Fruit fly (Drosophila melanogaster) whole organism, wandering third instar larva: Measurements from ENCODE around the gene Prdm13.
A peak's percentile ranks its signal among the peaks of the same experiment; 100 is the strongest.

Experiments used
- Abd-B ChIP-seq: fragments of >200 bp; optimal IDR thresholded peaks from 2 replicates; lab custom pipeline; 2017; ENCODE audit warnings: missing biosample characterization, missing genetic modification characterization
- CG32264 ChIP-seq: fragments of 200-800 bp; sonication (Bioruptor generic); optimal IDR thresholded peaks from 2 replicates; lab custom pipeline; 2016; ENCODE audit warnings: missing biosample characterization, missing genetic modification characterization
- CG9705 ChIP-seq: fragments of 200-800 bp; sonication (Bioruptor generic); optimal IDR thresholded peaks from 2 replicates; lab custom pipeline; 2018; ENCODE audit warnings: missing biosample characterization, mild to moderate bottlenecking, missing genetic modification characterization
- CrebA ChIP-seq: fragments of 200-800 bp; sonication (Bioruptor generic); optimal IDR thresholded peaks from 2 replicates; lab custom pipeline; 2016; ENCODE audit warnings: missing biosample characterization, mild to moderate bottlenecking, missing genetic modification characterization, borderline replicate concordance
- Dfd ChIP-seq: fragments of >200 bp; optimal IDR thresholded peaks from 2 replicates; lab custom pipeline; 2017; ENCODE audit warnings: missing biosample characterization, missing genetic modification characterization
- Dif ChIP-seq: fragments of 200-275, 200-300 bp; sonication (Bioruptor generic); optimal IDR thresholded peaks from 2 replicates; lab custom pipeline; 2018; ENCODE audit warnings: missing biosample characterization, missing genetic modification characterization; ENCODE audit not compliant: partially characterized antibody
- GATAd ChIP-seq: sonication (Bioruptor generic); optimal IDR thresholded peaks from 2 replicates; lab custom pipeline; 2016; ENCODE audit warnings: missing biosample characterization, missing genetic modification characterization
- HLH106 ChIP-seq: fragments of 200-800 bp; optimal IDR thresholded peaks from 3 replicates; lab custom pipeline; 2019; ENCODE audit warnings: missing biosample characterization, mild to moderate bottlenecking, missing genetic modification characterization, moderate library complexity
- Hnf4 ChIP-seq: fragments of 200-800 bp; sonication (Bioruptor generic); optimal IDR thresholded peaks from 2 replicates; lab custom pipeline; 2016; ENCODE audit warnings: missing biosample characterization, mild to moderate bottlenecking, missing genetic modification characterization
- Hr78 ChIP-seq: fragments of >200 bp; optimal IDR thresholded peaks from 2 replicates; lab custom pipeline; 2017; ENCODE audit warnings: missing biosample characterization, missing genetic modification characterization
- Hr83 ChIP-seq: fragments of 200-300 bp; sonication (Bioruptor generic); optimal IDR thresholded peaks from 2 replicates; lab custom pipeline; 2016; ENCODE audit warnings: missing biosample characterization, mild to moderate bottlenecking, missing genetic modification characterization, moderate library complexity; ENCODE audit not compliant: poor library complexity, severe bottlenecking
- Jra ChIP-seq: sonication (Bioruptor generic); optimal IDR thresholded peaks from 2 replicates; lab custom pipeline; 2016; ENCODE audit warnings: missing biosample characterization, missing genetic modification characterization
- Mio ChIP-seq: sonication (Bioruptor generic); optimal IDR thresholded peaks from 2 replicates; lab custom pipeline; 2016; ENCODE audit warnings: missing biosample characterization, missing genetic modification characterization
- Myc ChIP-seq: fragments of >200 bp; optimal IDR thresholded peaks from 2 replicates; lab custom pipeline; 2017
- N ChIP-seq: fragments of >200 bp; optimal IDR thresholded peaks from 2 replicates; lab custom pipeline; 2018; ENCODE audit warnings: missing biosample characterization, missing external identifiers, missing genetic modification characterization
- OdsH ChIP-seq: fragments of 200-800 bp; sonication (Bioruptor generic); optimal IDR thresholded peaks from 2 replicates; lab custom pipeline; 2016; ENCODE audit warnings: missing biosample characterization, mild to moderate bottlenecking, missing genetic modification characterization
- Rel ChIP-seq, 2 experiments: fragments of 200-800 bp; sonication (Bioruptor generic) in 1 of 2; optimal IDR thresholded peaks; 2 replicates in 1 of 2; 3 replicates in 1 of 2; lab custom pipeline; 2016 to 2019; ENCODE audit warnings: mild to moderate bottlenecking in 2 of 2, missing biosample characterization in 2 of 2, missing genetic modification characterization in 2 of 2, moderate library complexity in 1 of 2
- Sp1 ChIP-seq: fragments of 200-800 bp; sonication (Bioruptor generic); optimal IDR thresholded peaks from 3 replicates; lab custom pipeline; 2019; ENCODE audit warnings: missing biosample characterization, mild to moderate bottlenecking, missing genetic modification characterization, moderate library complexity
- Vsx2 ChIP-seq: fragments of 200-300, 225-300 bp; sonication (Bioruptor generic); optimal IDR thresholded peaks from 2 replicates; lab custom pipeline; 2018; ENCODE audit warnings: missing biosample characterization, missing genetic modification characterization; ENCODE audit not compliant: partially characterized antibody
- br ChIP-seq: fragments of 200-800 bp; sonication (Bioruptor generic); optimal IDR thresholded peaks from 2 replicates; lab custom pipeline; 2016; ENCODE audit warnings: missing biosample characterization, missing genetic modification characterization
- brk ChIP-seq: fragments of 200-800 bp; sonication (Bioruptor generic); optimal IDR thresholded peaks from 2 replicates; lab custom pipeline; 2016; ENCODE audit warnings: missing biosample characterization, mild to moderate bottlenecking, missing genetic modification characterization
- dl ChIP-seq, 2 experiments: fragments of 175-275, 200-275 bp in 1 of 2; fragments of 200-275 bp in 1 of 2; sonication (Bioruptor generic); optimal IDR thresholded peaks; lab custom pipeline; 2018; ENCODE audit warnings: mild to moderate bottlenecking in 2 of 2, missing biosample characterization in 2 of 2, missing genetic modification characterization in 2 of 2, moderate library complexity in 2 of 2; ENCODE audit not compliant: partially characterized antibody in 2 of 2, insufficient read depth in 1 of 2
- dmrt93B ChIP-seq: fragments of 200-800 bp; sonication (Bioruptor generic); optimal IDR thresholded peaks from 2 replicates; lab custom pipeline; 2018; ENCODE audit warnings: missing biosample characterization, mild to moderate bottlenecking, missing genetic modification characterization
- dsf ChIP-seq: sonication (Bioruptor generic); optimal IDR thresholded peaks from 2 replicates; lab custom pipeline; 2016; ENCODE audit warnings: missing biosample characterization, missing genetic modification characterization, borderline replicate concordance
- ey ChIP-seq: fragments of 200-800 bp; sonication (Bioruptor generic); optimal IDR thresholded peaks from 2 replicates; lab custom pipeline; 2016; ENCODE audit warnings: missing biosample characterization, missing genetic modification characterization
- foxo ChIP-seq, 2 experiments: fragments of 200-800 bp; sonication (Bioruptor generic); optimal IDR thresholded peaks; 2 replicates in 1 of 2; 3 replicates in 1 of 2; lab custom pipeline; 2016 to 2017; ENCODE audit warnings: missing biosample characterization in 2 of 2, missing genetic modification characterization in 2 of 2
- fru ChIP-seq: fragments of 200-800 bp; sonication (Bioruptor generic); optimal IDR thresholded peaks from 3 replicates; lab custom pipeline; 2016; ENCODE audit warnings: missing biosample characterization, mild to moderate bottlenecking, missing genetic modification characterization
- h ChIP-seq: fragments of 200-800 bp; sonication (Bioruptor generic); optimal IDR thresholded peaks from 3 replicates; lab custom pipeline; 2016; ENCODE audit warnings: missing biosample characterization, mild to moderate bottlenecking, missing genetic modification characterization
- jim ChIP-seq: fragments of 175-275, 200-325 bp; sonication (Bioruptor generic); optimal IDR thresholded peaks from 2 replicates; lab custom pipeline; 2016; ENCODE audit warnings: missing biosample characterization, mild to moderate bottlenecking, missing genetic modification characterization
- lola ChIP-seq: fragments of >200 bp; optimal IDR thresholded peaks from 2 replicates; lab custom pipeline; 2017; ENCODE audit warnings: missing biosample characterization, missing genetic modification characterization
- pan ChIP-seq: fragments of >200 bp; optimal IDR thresholded peaks from 2 replicates; lab custom pipeline; 2017
- psq ChIP-seq: fragments of 200-800 bp; sonication (Bioruptor generic); optimal IDR thresholded peaks from 3 replicates; lab custom pipeline; 2017; ENCODE audit warnings: missing biosample characterization, mild to moderate bottlenecking, missing genetic modification characterization, moderate library complexity
- rgr ChIP-seq: fragments of 200-800 bp; sonication (Bioruptor generic); optimal IDR thresholded peaks from 3 replicates; lab custom pipeline; 2016; ENCODE audit warnings: missing biosample characterization, mild to moderate bottlenecking, missing genetic modification characterization
- sage ChIP-seq: fragments of 200-800 bp; sonication (Bioruptor generic); optimal IDR thresholded peaks from 2 replicates; lab custom pipeline; 2016; ENCODE audit warnings: missing biosample characterization, mild to moderate bottlenecking, missing genetic modification characterization
- sv ChIP-seq: fragments of 200-800 bp; sonication (Bioruptor generic); optimal IDR thresholded peaks from 3 replicates; lab custom pipeline; 2016; ENCODE audit warnings: missing biosample characterization, missing genetic modification characterization
- tai ChIP-seq: sonication (Bioruptor generic); optimal IDR thresholded peaks from 2 replicates; lab custom pipeline; 2016; ENCODE audit warnings: missing biosample characterization, missing genetic modification characterization
- usp ChIP-seq: fragments of >200 bp; optimal IDR thresholded peaks from 2 replicates; lab custom pipeline; 2017; ENCODE audit warnings: missing biosample characterization, missing genetic modification characterization
- woc ChIP-seq: sonication (Bioruptor generic); optimal IDR thresholded peaks from 2 replicates; lab custom pipeline; 2016; ENCODE audit warnings: missing biosample characterization, mild to moderate bottlenecking, missing genetic modification characterization

Gene Prdm13

DNA sequence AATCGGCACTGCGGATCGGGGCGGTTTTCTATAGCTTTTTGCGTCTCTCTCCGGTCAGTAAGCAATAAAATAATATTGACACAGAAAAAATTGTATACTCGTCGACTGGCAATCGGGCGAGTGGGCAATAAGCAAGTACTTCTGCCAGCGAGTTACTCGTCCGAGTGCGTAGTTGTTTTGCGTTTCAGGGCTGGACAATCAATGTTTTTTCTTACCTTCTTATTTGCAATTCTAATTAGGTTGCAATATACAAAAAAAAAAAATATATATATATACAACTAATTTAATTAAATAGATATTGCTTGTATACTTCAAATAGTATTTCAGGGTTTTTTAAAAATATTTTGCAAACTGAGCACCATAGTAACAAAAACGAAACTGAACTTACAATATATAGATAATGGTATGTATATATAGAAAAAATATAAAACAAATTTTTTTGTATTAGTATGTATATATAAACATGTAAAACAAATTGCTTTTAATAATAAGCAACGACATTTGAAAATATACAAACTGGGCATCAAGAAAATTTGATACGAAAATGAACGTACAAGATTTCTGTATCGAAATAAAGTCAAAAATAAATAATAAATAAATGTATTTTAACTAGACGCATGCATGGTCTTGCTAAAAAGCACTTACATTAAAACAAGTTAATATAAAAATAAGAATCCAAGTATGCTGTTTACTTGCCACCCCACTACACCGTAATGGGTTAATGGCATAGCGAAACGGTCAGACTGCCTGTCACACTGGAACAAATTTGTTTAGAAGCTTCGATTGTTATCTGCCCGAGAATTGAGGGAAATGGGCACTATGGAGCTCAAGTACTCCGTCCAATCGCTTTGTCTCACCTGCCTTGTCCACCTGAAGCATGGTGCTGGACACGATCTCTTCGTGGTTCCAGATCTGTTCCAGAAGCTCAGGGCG, 26.3 kb downstream of the Prdm13 start, which contains the start of the genes D19A and CG7386 (continued):
- TF ChIP-seq Hnf4 (GFP tag; lab: Kevin White, UChicago) (peak; percentile 66), dmrt93B (GFP tag; lab: Kevin White, UChicago) (no peak)

DNA sequence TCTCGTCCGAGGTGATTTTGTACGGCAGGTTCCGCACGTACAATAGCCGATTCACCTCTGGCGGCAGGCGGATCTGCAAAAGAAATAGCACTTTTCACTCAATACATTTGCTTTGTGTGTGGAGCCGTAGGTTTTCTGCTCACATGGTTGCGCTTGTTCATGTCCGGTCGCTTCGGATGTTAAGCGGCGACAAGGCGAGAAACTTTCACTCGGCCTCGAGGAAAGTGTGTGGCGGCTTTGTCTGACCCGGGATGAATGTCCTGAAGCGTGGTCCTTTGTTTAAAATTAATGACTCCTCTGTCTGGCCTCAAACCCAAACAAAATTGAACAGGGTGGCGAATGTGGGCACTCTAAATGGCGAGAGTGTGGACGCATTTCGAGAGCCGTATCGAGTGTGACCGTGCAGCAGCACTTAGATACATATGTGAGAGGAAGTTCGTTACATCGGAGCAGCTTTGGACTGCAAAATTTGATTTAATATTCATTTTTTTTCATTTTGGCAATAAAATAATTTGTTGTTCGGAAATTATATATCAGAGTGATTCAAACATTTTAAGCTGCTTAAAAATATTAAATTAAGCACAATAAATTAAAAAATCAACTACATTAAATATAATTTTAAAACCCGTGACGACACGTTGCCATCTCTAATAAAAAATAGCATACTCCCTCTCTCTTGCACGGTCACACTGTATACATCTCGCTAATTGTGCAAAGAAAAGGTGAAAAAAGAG, 30.1 kb downstream of the Prdm13 start, which contains the start of the genes Sf3b6 and Tnpo:
Gene Sf3b6, minus strand, starts transcription at position 358 of the 734 bp plus-strand sequence.
Gene Tnpo, plus strand, starts transcription at position 659 of the 734 bp plus-strand sequence.
- TF ChIP-seq foxo (GFP tag; optimal IDR thresholded peaks at IDR 0.05; lab: Kevin White, UChicago), result peak in 1 of 2 experiments; percentile 88
- TF ChIP-seq Mio (GFP tag; lab: Kevin White, UChicago), result no peak
- TF ChIP-seq Hnf4 (GFP tag; lab: Kevin White, UChicago), result peak; percentile 73
- TF ChIP-seq sv (GFP tag; lab: Kevin White, UChicago), result peak; percentile 78
- TF ChIP-seq br (GFP tag; lab: Kevin White, UChicago), result no peak
- TF ChIP-seq Hr78 (GFP tag; lab: Kevin White, UChicago), result no peak
- no peak for TF ChIP-seq jim (GFP tag; lab: Kevin White, UChicago)
- no peak for TF ChIP-seq Abd-B (GFP tag; lab: Kevin White, UChicago)
- TF ChIP-seq rgr, result peak; percentile 86
- TF ChIP-seq tai (GFP tag; lab: Kevin White, UChicago), result no peak
- TF ChIP-seq fru (GFP tag; lab: Kevin White, UChicago), result no peak
- TF ChIP-seq OdsH, result peak; percentile 80
- TF ChIP-seq psq (GFP tag; lab: Kevin White, UChicago), result peak; percentile 83
- peak; percentile 87 for TF ChIP-seq h
- TF ChIP-seq ey (GFP tag; lab: Kevin White, UChicago), result peak; percentile 80
- no peak for TF ChIP-seq CG32264 (GFP tag; lab: Kevin White, UChicago)
- TF ChIP-seq Vsx2, result no peak
- TF ChIP-seq GATAd (GFP tag; lab: Kevin White, UChicago), result no peak
- TF ChIP-seq Rel (GFP tag; optimal IDR thresholded peaks at IDR 0.05; lab: Kevin White, UChicago), result no peak
- peak; percentile 26 for TF ChIP-seq Rel (tag; optimal IDR thresholded peaks at IDR 0.05; lab: Kevin White, UChicago)
- TF ChIP-seq N (GFP tag; lab: Kevin White, UChicago), result no peak
- TF ChIP-seq Dfd (GFP tag; lab: Kevin White, UChicago), result no peak
- TF ChIP-seq dmrt93B (GFP tag; lab: Kevin White, UChicago), result peak; percentile 84
- peak; percentile 54 for TF ChIP-seq Jra
- peak; percentile 91 for TF ChIP-seq HLH106 (tag; lab: Kevin White, UChicago)
- TF ChIP-seq lola (GFP tag; lab: Kevin White, UChicago), result no peak
- peak; percentile 82 for TF ChIP-seq CG9705 (GFP tag; lab: Kevin White, UChicago)
- peak; percentile 55 for TF ChIP-seq dsf (GFP tag; lab: Kevin White, UChicago)
- TF ChIP-seq woc (GFP tag; lab: Kevin White, UChicago), result peak; percentile 88
- TF ChIP-seq usp (GFP tag; lab: Kevin White, UChicago), result no peak
- peak; percentile 83 for TF ChIP-seq Sp1 (GFP tag; lab: Kevin White, UChicago)
- no peak for TF ChIP-seq dl (GFP tag; optimal IDR thresholded peaks at IDR 0.05; lab: Kevin White, UChicago; ENCODE audit: insufficient read depth in 1 of 2, partially characterized antibody in 2 of 2)
- TF ChIP-seq brk (GFP tag; lab: Kevin White, UChicago), result no peak
- no peak for TF ChIP-seq CrebA (GFP tag; lab: Kevin White, UChicago)
- no peak for TF ChIP-seq sage (GFP tag; lab: Kevin White, UChicago)
- TF ChIP-seq Myc, result peak; percentile 12
- TF ChIP-seq pan (lab: Kevin White, UChicago), result no peak
- TF ChIP-seq Hr83, result peak; percentile 34
- no peak for TF ChIP-seq Dif (GFP tag; lab: Kevin White, UChicago)
- TF ChIP-seq, all 38 proteins: peak for 18
